Worm (Caenorhabditis elegans): ENCODE results near the gene irld-4.

irld-4 gene

ce11 chrIV:14609774-14610173, 23.1 kb upstream of the irld-4 start (continued):
- TF ChIP-seq ets-5 (GFP tag; IDR thresholded peaks at IDR 0.05) (no peak), mef-2 (tag; optimal IDR thresholded peaks at IDR 0.05) (no peak), lin-14 (GFP tag; optimal IDR thresholded peaks at IDR 0.05) (peak; percentile 24), snpc-4 (tag; optimal IDR thresholded peaks at IDR 0.05) (no peak), skn-1 (tag; optimal IDR thresholded peaks at IDR 0.05) (peak; percentile 72), hpl-2 (GFP tag; optimal IDR thresholded peaks at IDR 0.05) (no peak), jun-1 (tag; optimal IDR thresholded peaks at IDR 0.05) (peak; percentile 37)

DNA sequence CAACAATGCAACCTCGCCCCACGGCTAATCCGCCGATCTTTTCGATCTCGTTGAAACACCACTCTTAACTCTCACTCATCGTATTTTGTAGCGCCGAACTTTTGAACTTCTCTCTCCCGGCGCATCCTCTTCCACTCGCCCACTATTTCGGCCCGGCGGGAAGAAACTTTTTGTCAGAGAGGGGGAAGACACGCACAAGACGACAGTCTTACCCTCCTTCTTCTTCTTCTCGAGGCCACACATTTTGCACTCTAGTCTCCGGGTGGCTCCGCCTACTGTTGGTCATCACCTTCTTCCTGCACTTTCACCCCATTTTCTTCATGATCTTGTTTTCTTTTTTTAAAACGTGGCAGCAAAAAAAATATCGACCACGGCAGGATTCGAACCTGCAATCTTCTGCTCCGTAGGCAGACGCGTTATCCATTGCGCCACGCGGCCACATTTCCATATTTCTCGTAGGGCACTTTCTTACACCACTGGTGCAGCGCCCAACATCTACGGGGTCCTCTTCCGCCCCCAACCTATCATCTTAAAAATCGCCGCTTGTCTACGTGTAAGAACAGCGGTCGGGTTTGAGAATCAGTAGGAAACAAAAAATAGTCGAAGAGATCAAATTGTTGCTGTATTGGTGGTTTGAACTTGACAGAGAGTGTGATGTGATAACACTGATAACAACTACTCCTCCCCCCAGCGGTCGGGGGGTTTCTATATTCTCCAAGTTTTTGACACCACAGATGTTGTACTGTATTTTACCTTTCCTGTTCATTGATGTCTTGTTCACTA, 21.8 kb upstream of the irld-4 start:
- TF ChIP-seq nhr-19 (GFP tag; conservative IDR thresholded peaks at IDR 0.05) (peak; percentile 74), rnt-1 (tag; optimal IDR thresholded peaks at IDR 0.05) (peak; percentile 65), lsy-2 (tag; optimal IDR thresholded peaks at IDR 0.05) (peak; percentile 48 to 56), elt-3 (tag; optimal IDR thresholded peaks at IDR 0.05) (peak in 3 of 6 experiments; percentile 44 to 60 (median 56)), ceh-90 (tag; optimal IDR thresholded peaks at IDR 0.05) (no peak), irx-1 (tag; optimal IDR thresholded peaks at IDR 0.05) (peak; percentile 7), pag-3 (tag; optimal IDR thresholded peaks at IDR 0.05; ENCODE audit: borderline replicate concordance, insufficient read depth) (no peak), mef-2 (tag; optimal IDR thresholded peaks at IDR 0.05) (no peak), unc-62 (GFP tag; optimal IDR thresholded peaks at IDR 0.05) (no peak), swsn-7 (tag; optimal IDR thresholded peaks at IDR 0.05) (peak; percentile 35), ceh-63 (GFP tag; optimal IDR thresholded peaks at IDR 0.05) (no peak), efl-3 (GFP tag; optimal IDR thresholded peaks at IDR 0.05) (peak; percentile 14), alr-1 (tag; optimal IDR thresholded peaks at IDR 0.05; ENCODE audit: borderline replicate concordance) (no peak), C16A3.4 (tag; optimal IDR thresholded peaks at IDR 0.05) (peak; percentile 67), nhr-71 (tag; optimal IDR thresholded peaks at IDR 0.05) (peak; percentile 89), blmp-1 (tag; optimal IDR thresholded peaks at IDR 0.05) (peak; percentile 97), nhr-84 (tag; optimal IDR thresholded peaks at IDR 0.05) (no peak), nhr-20 (tag; optimal IDR thresholded peaks at IDR 0.05) (peak; percentile 94), nhr-47 (tag; optimal IDR thresholded peaks at IDR 0.05) (peak; percentile 41), vab-15 (tag; optimal IDR thresholded peaks at IDR 0.05) (no peak), hpl-2 (GFP tag; optimal IDR thresholded peaks at IDR 0.05) (no peak), efl-1 (optimal IDR thresholded peaks at IDR 0.05) (peak; percentile 25 to 53), efl-1 (GFP tag; optimal IDR thresholded peaks at IDR 0.05 in 1 of 2) (peak in 1 of 2 experiments; percentile 90), isw-1 (GFP tag; IDR thresholded peaks at IDR 0.05) (no peak), xbp-1 (tag; optimal IDR thresholded peaks at IDR 0.05) (no peak), lin-35 (GFP tag; optimal IDR thresholded peaks at IDR 0.05) (peak; percentile 11 to 45), fkh-8 (tag; optimal IDR thresholded peaks at IDR 0.05) (no peak), ceh-88 (GFP tag; IDR thresholded peaks at IDR 0.05) (no peak), jun-1 (tag; optimal IDR thresholded peaks at IDR 0.05) (no peak), ztf-4 (tag; optimal IDR thresholded peaks at IDR 0.05) (no peak), egl-27 (tag; optimal IDR thresholded peaks at IDR 0.05) (no peak), dpl-1 (GFP tag; optimal IDR thresholded peaks at IDR 0.05) (peak in 2 of 3 experiments; percentile 29 to 54), lin-15B (tag; optimal IDR thresholded peaks at IDR 0.05) (peak; percentile 55), aly-2 (tag; optimal IDR thresholded peaks at IDR 0.05) (no peak), mep-1 (tag; optimal IDR thresholded peaks at IDR 0.05) (peak; percentile 55), mab-9 (GFP tag; IDR thresholded peaks at IDR 0.05) (0 out of 2 replicates have a peak, but pooled peaks have one; percentile 7), grh-1 (GFP tag; IDR thresholded peaks at IDR 0.05) (peak; percentile 47; the same call in 1 of the 2 replicates), nhr-90 (tag; optimal IDR thresholded peaks at IDR 0.05; ENCODE audit: poor library complexity) (peak; percentile 51), nhr-12 (tag; optimal IDR thresholded peaks at IDR 0.05) (no peak), hlh-17 (GFP tag; optimal IDR thresholded peaks at IDR 0.05; ENCODE audit: borderline replicate concordance) (no peak), lin-13 (GFP tag; optimal IDR thresholded peaks at IDR 0.05) (peak; percentile 21), ztf-11 (tag; optimal IDR thresholded peaks at IDR 0.05) (no peak), ama-1 (optimal IDR thresholded peaks at IDR 0.05) (no peak), Y116A8C.19 (tag; optimal IDR thresholded peaks at IDR 0.05; ENCODE audit: borderline replicate concordance) (no peak), nhr-237 (tag; optimal IDR thresholded peaks at IDR 0.05) (no peak)

All from whole organism, L1 larva.